Fruit fly (Drosophila melanogaster) whole organism, embryonic: ENCODE data around the gene CG43051.
A peak's percentile ranks its signal among the peaks of the same experiment; 100 is the strongest.

Experiments used
- CG10366 ChIP-seq: fragments of 200-800 bp; sonication (Bioruptor generic); IDR thresholded peaks from 2 replicates; pipeline ENCODE4 v1.3.6; 2022; ENCODE audit warnings: missing biosample characterization, missing genetic modification characterization
- CG12299 ChIP-seq: fragments of 200-800 bp; sonication (Bioruptor generic); optimal IDR thresholded peaks from 2 replicates; lab custom pipeline; 2018; ENCODE audit warnings: missing biosample characterization, mild to moderate bottlenecking, missing genetic modification characterization
- CG8290 ChIP-seq, 3 experiments: fragments of 200-800 bp; sonication (Bioruptor generic); optimal IDR thresholded peaks; 2 replicates each; lab custom pipeline; 2016 to 2019; ENCODE audit warnings: missing biosample characterization in 3 of 3, missing genetic modification characterization in 3 of 3, mild to moderate bottlenecking in 2 of 3, moderate library complexity in 1 of 3
- pan ChIP-seq, 4 experiments: fragments of >200 bp in 3 of 4; fragments of 200-800 bp in 1 of 4; sonication (Bioruptor generic) in 1 of 4; optimal IDR thresholded peaks in 3 of 4; IDR thresholded peaks in 1 of 4; 2 replicates each; pipeline versions ENCODE4 v1.3.6 to Lab custom; 2017 to 2022; ENCODE audit warnings: missing biosample characterization in 2 of 4, missing genetic modification characterization in 2 of 4, mixed read lengths in 1 of 4
- slbo ChIP-seq: fragments of 200-800 bp; sonication (Bioruptor generic); IDR thresholded peaks from 2 replicates; pipeline ENCODE4 v1.3.6; 2022; ENCODE audit warnings: missing biosample characterization, missing genetic modification characterization

- TF ChIP-seq slbo (GFP tag; lab: Robert Waterston, UW) (no peak), CG10366 (GFP tag; lab: Robert Waterston, UW) (peak; percentile 27; the same call in 1 of the 2 replicates), pan (optimal IDR thresholded peaks at IDR 0.05; lab: Kevin White, UChicago) (no peak), pan (GFP tag; optimal IDR thresholded peaks at IDR 0.05 in 1 of 2, IDR thresholded peaks at IDR 0.05 in 1 of 2) (no peak), CG8290 (GFP tag; optimal IDR thresholded peaks at IDR 0.05; lab: Kevin White, UChicago) (no peak), CG8290 (tag; optimal IDR thresholded peaks at IDR 0.05; lab: Kevin White, UChicago) (peak; percentile 56 to 57), CG12299 (tag; lab: Kevin White, UChicago) (no peak)
These were observed 9.2 kb upstream of the CG43051 start for dm6 chr2L:12498538-12498937.
